Worm (Caenorhabditis elegans) whole organism, L4 larva: Measurements from ENCODE around the gene igcm-4.

Experiments
- D1046.2 ChIP-seq: fragments of 200-800 bp; sonication (Bioruptor generic); IDR thresholded peaks from 2 replicates; pipeline ENCODE4 v1.3.6; 2022; ENCODE audit warnings: missing genetic modification characterization, missing compliant biosample characterization
- F37D6.2 ChIP-seq: sonication (generic microtip); optimal IDR thresholded peaks from 2 replicates; lab custom pipeline; 2016; ENCODE audit warnings: mild to moderate bottlenecking, missing genetic modification characterization, missing compliant biosample characterization
- T20F7.1 ChIP-seq: fragments of 200-800 bp; sonication (Bioruptor generic); optimal IDR thresholded peaks from 2 replicates; lab custom pipeline; 2018; ENCODE audit warnings: mild to moderate bottlenecking, missing genetic modification characterization, missing compliant biosample characterization
- Y48G9A.11 ChIP-seq: fragments of 200-800 bp; sonication (Bioruptor generic); IDR thresholded peaks from 2 replicates; pipeline ENCODE4 v1.3.6; 2022; ENCODE audit warnings: missing genetic modification reagents, missing genetic modification characterization, missing compliant biosample characterization
- aha-1 ChIP-seq: fragments of 150-350 bp; peaks from one replicate; lab custom pipeline; 2014; ENCODE audit warnings: missing biosample characterization, missing genetic modification characterization
- aly-2 ChIP-seq: sonication (generic microtip); optimal IDR thresholded peaks from 2 replicates; lab custom pipeline; 2018; ENCODE audit warnings: missing biosample characterization, missing genetic modification characterization
- ces-1 ChIP-seq: fragments of 150-350 bp; sonication (generic microtip); optimal IDR thresholded peaks from 4 replicates; lab custom pipeline; 2014; ENCODE audit warnings: missing biosample characterization, missing genetic modification reagents, missing genetic modification characterization
- cey-2 ChIP-seq: sonication (generic microtip); optimal IDR thresholded peaks from 3 replicates; lab custom pipeline; 2017; ENCODE audit warnings: missing genetic modification characterization, mild to moderate bottlenecking, missing compliant biosample characterization, antibody characterized with exemption, borderline replicate concordance; ENCODE audit not compliant: insufficient read depth
- daf-16 ChIP-seq, 3 experiments: sonication (generic microtip); optimal IDR thresholded peaks; 2 replicates each; lab custom pipeline; 2016 to 2017; ENCODE audit warnings: missing genetic modification characterization in 3 of 3, missing genetic modification reagents in 3 of 3, mild to moderate bottlenecking in 2 of 3, missing compliant biosample characterization in 2 of 3, missing biosample characterization in 1 of 3, moderate library complexity in 1 of 3
- daf-8 ChIP-seq: fragments of 200-800 bp; sonication (Bioruptor generic); IDR thresholded peaks from 2 replicates; pipeline ENCODE4 v1.3.6; 2022; ENCODE audit warnings: missing genetic modification characterization, missing compliant biosample characterization
- dmd-8 ChIP-seq: fragments of 200-800 bp; sonication (Bioruptor generic); IDR thresholded peaks from 2 replicates; pipeline ENCODE4 v1.3.6; 2022; ENCODE audit warnings: missing genetic modification characterization, missing compliant biosample characterization
- dmd-9 ChIP-seq: fragments of 200-800 bp; sonication (Bioruptor generic); IDR thresholded peaks from 2 replicates; pipeline ENCODE4 v1.3.6; 2022; ENCODE audit warnings: missing genetic modification reagents, missing genetic modification characterization, missing compliant biosample characterization
- dpl-1 ChIP-seq: fragments of 150-350 bp; optimal IDR thresholded peaks from 2 replicates; lab custom pipeline; 2014; ENCODE audit warnings: missing biosample characterization, missing genetic modification reagents, missing genetic modification characterization
- duxl-1 ChIP-seq: sonication (generic microtip); optimal IDR thresholded peaks from 2 replicates; lab custom pipeline; 2016; ENCODE audit warnings: mild to moderate bottlenecking, missing genetic modification characterization, moderate library complexity, missing compliant biosample characterization; ENCODE audit not compliant: poor library complexity
- dve-1 ChIP-seq: sonication (generic microtip); optimal IDR thresholded peaks from 2 replicates; lab custom pipeline; 2017; ENCODE audit warnings: antibody characterized with exemption, mild to moderate bottlenecking, missing genetic modification characterization, missing compliant biosample characterization; ENCODE audit not compliant: insufficient read depth
- egl-43 ChIP-seq: fragments of 200-800 bp; sonication (Bioruptor generic); IDR thresholded peaks from 2 replicates; pipeline ENCODE4 v1.3.6; 2022; ENCODE audit warnings: missing genetic modification reagents, missing genetic modification characterization, missing compliant biosample characterization
- fkh-10 ChIP-seq: fragments of 150-350 bp; optimal IDR thresholded peaks from 2 replicates; lab custom pipeline; 2014; ENCODE audit warnings: missing biosample characterization, missing genetic modification reagents, missing genetic modification characterization
- lin-15B ChIP-seq: fragments of 150-350 bp; sonication (generic microtip); optimal IDR thresholded peaks from 3 replicates; lab custom pipeline; 2014; ENCODE audit warnings: missing biosample characterization, missing genetic modification characterization
- lin-38 ChIP-seq: fragments of 200-800 bp; sonication (Bioruptor generic); IDR thresholded peaks from 2 replicates; pipeline ENCODE4 v1.3.6; 2022; ENCODE audit warnings: missing genetic modification reagents, missing genetic modification characterization, missing compliant biosample characterization
- lin-39 ChIP-seq: fragments of 150-350 bp; optimal IDR thresholded peaks from 2 replicates; lab custom pipeline; 2014; ENCODE audit warnings: missing biosample characterization, missing genetic modification reagents, missing genetic modification characterization
- mes-2 ChIP-seq: sonication (generic microtip); optimal IDR thresholded peaks from 2 replicates; lab custom pipeline; 2016; ENCODE audit warnings: missing genotype, mild to moderate bottlenecking, missing genetic modification characterization, missing compliant biosample characterization; ENCODE audit not compliant: poor library complexity, severe bottlenecking
- mxl-3 ChIP-seq: fragments of 200-800 bp; sonication (Bioruptor generic); optimal IDR thresholded peaks from 2 replicates; lab custom pipeline; 2018; ENCODE audit warnings: mild to moderate bottlenecking, missing genetic modification characterization, missing compliant biosample characterization
- nhr-11 ChIP-seq: fragments of 150-350 bp; optimal IDR thresholded peaks from 2 replicates; lab custom pipeline; 2014; ENCODE audit warnings: missing biosample characterization, missing genetic modification characterization
- nhr-77 ChIP-seq: fragments of 150-350 bp; optimal IDR thresholded peaks from 2 replicates; lab custom pipeline; 2014; ENCODE audit warnings: missing biosample characterization, missing genetic modification characterization
- saeg-2 ChIP-seq: fragments of 200-800 bp; sonication (Bioruptor generic); IDR thresholded peaks from 2 replicates; pipeline ENCODE4 v1.3.6; 2022; ENCODE audit warnings: missing genetic modification reagents, missing genetic modification characterization, missing compliant biosample characterization
- snpc-1.2 ChIP-seq: fragments of 200-800 bp; sonication (Bioruptor generic); IDR thresholded peaks from 2 replicates; pipeline ENCODE4 v1.3.6; 2022; ENCODE audit warnings: missing genetic modification reagents, missing genetic modification characterization, missing compliant biosample characterization
- unc-39 ChIP-seq: sonication (generic microtip); optimal IDR thresholded peaks from 2 replicates; lab custom pipeline; 2017; ENCODE audit warnings: missing biosample characterization, missing genetic modification characterization
- vab-7 ChIP-seq: fragments of 200-800 bp; sonication (Bioruptor generic); IDR thresholded peaks from 2 replicates; pipeline ENCODE4 v1.3.6; 2022; ENCODE audit warnings: missing genetic modification reagents, missing genetic modification characterization, missing compliant biosample characterization
- zip-11 ChIP-seq: fragments of 200-800 bp; sonication (Bioruptor generic); IDR thresholded peaks from 2 replicates; pipeline ENCODE4 v1.3.6; 2022; ENCODE audit warnings: missing genetic modification characterization, missing compliant biosample characterization
- ztf-11 ChIP-seq: fragments of 150-350 bp; optimal IDR thresholded peaks from 2 replicates; lab custom pipeline; 2014; ENCODE audit warnings: missing biosample characterization, missing genetic modification characterization

The igcm-4 gene

DNA sequence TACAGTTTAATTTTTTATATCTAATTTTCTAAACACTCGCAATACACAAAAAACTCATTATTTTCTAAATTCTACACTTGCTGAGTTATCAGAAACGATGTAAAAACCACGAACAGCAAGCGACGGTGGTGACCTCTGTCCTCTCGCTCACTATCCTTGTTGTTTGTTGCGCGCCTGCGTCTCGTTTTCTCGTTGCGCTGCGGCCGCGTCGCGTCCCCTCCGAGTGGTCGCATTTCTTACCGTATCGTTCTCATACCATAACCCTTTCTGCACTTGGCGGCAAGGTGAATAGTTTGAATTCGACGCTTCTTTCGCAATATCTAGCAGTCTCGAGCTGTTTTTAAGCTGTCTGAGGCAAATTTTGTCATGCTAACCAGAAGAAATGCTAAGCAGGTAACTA, 43.3 kb upstream of the igcm-4 start, which contains the start of gene lsy-2 (continued):
- TF ChIP-seq nhr-11 (tag; lab: Kevin White, UChicago), result no peak
- TF ChIP-seq lin-15B (tag; lab: Kevin White, UChicago), result no peak
- no peak for TF ChIP-seq lin-39 (tag; lab: Kevin White, UChicago)
- peak; percentile 40 for TF ChIP-seq mxl-3
- no peak for TF ChIP-seq cey-2 (tag; lab: Kevin White, UChicago)
- TF ChIP-seq daf-16 (GFP tag; optimal IDR thresholded peaks at IDR 0.05; lab: Kevin White, UChicago), result no peak
- peak; percentile 70 for TF ChIP-seq daf-16 (tag; optimal IDR thresholded peaks at IDR 0.05; lab: Kevin White, UChicago)
- no peak for TF ChIP-seq ztf-11 (tag; lab: Kevin White, UChicago)
- no peak for TF ChIP-seq dmd-9 (GFP tag; lab: Robert Waterston, UW)

ce11 chrX:2087716-2088115, 41.6 kb upstream of the igcm-4 start:
- peak; percentile 62 for TF ChIP-seq fkh-10 (GFP tag; lab: Kevin White, UChicago)
- TF ChIP-seq nhr-77 (tag; lab: Kevin White, UChicago), result no peak
- peak; percentile 52 for TF ChIP-seq ces-1 (GFP tag; lab: Kevin White, UChicago)
- no peak for TF ChIP-seq nhr-11 (tag; lab: Kevin White, UChicago)
- no peak for TF ChIP-seq mes-2

DNA sequence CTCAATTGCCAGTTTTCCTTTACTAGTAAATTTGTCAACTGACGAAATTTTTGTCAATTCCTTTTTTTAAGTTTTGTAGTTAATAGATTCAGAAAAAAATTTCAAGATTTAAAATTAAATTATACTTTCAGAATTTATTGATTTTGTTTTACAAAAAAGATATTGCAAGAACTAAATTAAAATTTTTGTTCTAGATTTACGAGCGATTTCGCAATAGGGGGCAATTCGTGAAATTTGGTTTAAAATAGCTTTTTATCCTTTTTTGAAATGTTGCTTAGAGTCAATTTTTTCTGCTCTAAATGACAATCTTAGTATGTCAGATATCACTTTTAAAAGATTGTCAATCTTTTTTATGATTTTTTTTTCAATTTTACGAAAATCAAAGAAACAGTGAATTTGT, 39.3 kb upstream of the igcm-4 start:
- TF ChIP-seq snpc-1.2 (no peak), D1046.2 (no peak), unc-39 (tag; lab: Kevin White, UChicago) (no peak), lin-38 (GFP tag; lab: Robert Waterston, UW) (no peak), duxl-1 (tag; lab: Kevin White, UChicago) (no peak)
- TF ChIP-seq, all 104 proteins: peak for 0

DNA sequence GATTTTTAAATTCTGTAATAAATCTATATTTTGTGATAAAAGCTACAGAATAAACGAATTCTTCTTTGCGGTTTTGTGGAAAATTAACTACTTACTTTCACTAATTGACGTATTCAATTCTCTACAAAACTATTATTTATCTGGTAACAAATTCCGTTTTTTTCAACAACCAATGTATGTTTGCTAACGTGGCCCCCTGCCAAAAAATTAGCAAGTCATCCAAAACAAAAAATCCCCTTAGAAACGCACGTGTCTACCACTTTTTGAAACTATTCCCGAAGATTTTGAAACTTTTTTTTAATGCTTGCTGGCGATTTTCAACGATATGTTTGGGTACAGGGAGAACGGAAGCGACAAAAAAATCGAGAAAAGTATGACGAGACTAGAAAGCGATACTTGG, 38.8 kb upstream of the igcm-4 start, which contains the start of gene F49H12.2:
F49H12.2 (plus strand) TSS at position 301 of the 400 bp plus-strand sequence.
- peak; percentile 62 for TF ChIP-seq aha-1 (tag; lab: Kevin White, UChicago)
- no peak for TF ChIP-seq daf-8
- TF ChIP-seq, all 104 proteins: peak for 1

ce11 chrX:2084019-2084418, 37.9 kb upstream of the igcm-4 start, which contains the start of gene F49H12.3:
TSS of gene F49H12.3 (plus strand) at chrX:2084375.
- peak; percentile 70 for TF ChIP-seq aha-1 (tag; lab: Kevin White, UChicago)
- TF ChIP-seq dpl-1, result no peak
- TF ChIP-seq dve-1 (tag; lab: Kevin White, UChicago), result no peak
- TF ChIP-seq nhr-11 (tag; lab: Kevin White, UChicago), result no peak
- TF ChIP-seq T20F7.1 (GFP tag; lab: Kevin White, UChicago), result no peak
- no peak for TF ChIP-seq egl-43 (GFP tag; lab: Robert Waterston, UW)
- TF ChIP-seq D1046.2, result no peak
- no peak for TF ChIP-seq aly-2

DNA sequence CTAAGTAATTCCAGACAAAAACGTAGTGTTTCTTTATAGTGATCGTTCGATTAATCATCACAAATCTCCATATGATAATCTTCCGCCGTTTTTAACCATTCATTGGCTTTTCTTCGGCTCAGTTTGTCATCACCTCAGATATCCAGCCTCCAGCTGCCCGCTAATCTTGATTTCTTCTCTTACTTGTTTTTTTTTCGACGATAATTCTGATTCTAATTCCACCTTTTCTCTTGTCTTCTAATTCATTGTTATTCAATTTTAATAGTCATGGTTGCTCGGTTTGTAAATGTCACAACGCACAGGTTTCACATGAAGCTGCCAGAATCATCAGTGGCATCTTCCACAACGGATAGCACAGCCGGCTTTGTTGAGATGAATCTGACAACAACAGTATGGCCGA, 33.4 kb upstream of the igcm-4 start, which contains the start of gene F49H12.4:
F49H12.4 (plus strand) TSS at position 301 of the 400 bp plus-strand sequence.
- TF ChIP-seq aha-1 (tag; lab: Kevin White, UChicago), result peak; percentile 44
- TF ChIP-seq zip-11 (GFP tag; lab: Robert Waterston, UW), result no peak
- TF ChIP-seq vab-7, result no peak
- no peak for TF ChIP-seq F37D6.2 (tag; lab: Kevin White, UChicago)
- TF ChIP-seq saeg-2, result no peak
- TF ChIP-seq Y48G9A.11 (GFP tag; lab: Robert Waterston, UW), result no peak
- TF ChIP-seq, all 104 proteins: peak for 1

- no peak for TF ChIP-seq dmd-8
- TF ChIP-seq aha-1 (tag; lab: Kevin White, UChicago), result peak; percentile 89
Observed at ce11 chrX:2078822-2079221, 32.7 kb upstream of the igcm-4 start.
